Worm (Caenorhabditis elegans): ENCODE data around the gene srh-308.

Gene srh-308

DNA sequence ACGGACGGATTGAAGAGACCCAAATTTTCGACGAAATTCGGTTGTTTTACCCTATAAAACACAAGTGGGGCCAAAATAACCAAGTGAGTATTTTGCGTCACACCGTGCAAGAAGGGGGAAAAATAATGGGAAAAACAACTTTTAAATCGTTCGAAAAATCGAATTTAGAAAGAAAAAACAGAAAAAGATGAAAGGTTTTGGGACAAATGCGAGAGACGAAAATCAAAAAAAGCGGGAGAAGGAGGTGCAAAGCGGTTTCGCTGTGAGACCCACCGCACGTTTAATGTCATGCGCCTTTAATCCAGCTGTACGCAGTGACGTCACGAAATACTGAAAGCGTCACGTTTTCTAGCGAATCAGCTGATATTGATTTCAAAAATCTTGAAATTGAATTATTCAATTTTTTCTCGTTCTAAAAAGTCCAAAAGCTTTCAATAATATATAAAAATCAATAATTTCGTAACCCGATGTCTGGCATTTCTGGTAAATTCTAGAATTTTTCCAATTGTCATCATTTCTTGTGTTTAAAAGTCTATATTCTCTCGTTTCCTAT, 5.3 kb downstream of the srh-308 start, which contains the start of the genes ddx-17 and aip-1 (continued):
- TF ChIP-seq Y48G9A.11 (GFP tag; IDR thresholded peaks at IDR 0.05) (no peak), fkh-10 (GFP tag; optimal IDR thresholded peaks at IDR 0.05) (peak; percentile 15), lin-38 (GFP tag; IDR thresholded peaks at IDR 0.05) (peak; percentile 73), nhr-102 (tag; optimal IDR thresholded peaks at IDR 0.05) (peak; percentile 44), nhr-11 (tag; optimal IDR thresholded peaks at IDR 0.05) (peak; percentile 71), sdz-12 (GFP tag; optimal IDR thresholded peaks at IDR 0.05) (no peak), tra-1 (GFP tag; IDR thresholded peaks at IDR 0.05) (no peak), nhr-237 (tag; optimal IDR thresholded peaks at IDR 0.05) (no peak), T20F7.1 (GFP tag; optimal IDR thresholded peaks at IDR 0.05) (peak; percentile 72), nhr-10 (tag; optimal IDR thresholded peaks at IDR 0.05) (no peak), egl-43 (GFP tag; IDR thresholded peaks at IDR 0.05) (no peak), ces-1 (GFP tag; optimal IDR thresholded peaks at IDR 0.05) (no peak), nhr-42 (GFP tag; IDR thresholded peaks at IDR 0.05) (no peak), mdl-1 (tag; optimal IDR thresholded peaks at IDR 0.05) (peak in 1 of 2 experiments; percentile 60), spr-1 (tag; optimal IDR thresholded peaks at IDR 0.05) (no peak), aly-2 (tag; optimal IDR thresholded peaks at IDR 0.05) (no peak), mep-1 (tag; optimal IDR thresholded peaks at IDR 0.05) (peak; percentile 82), ceh-20 (GFP tag; IDR thresholded peaks at IDR 0.05) (peak; percentile 46; the same call in 1 of the 2 replicates), php-3 (GFP tag; IDR thresholded peaks at IDR 0.05) (no peak), ctbp-1 (GFP tag; IDR thresholded peaks at IDR 0.05) (no peak), daf-16 (GFP tag; optimal IDR thresholded peaks at IDR 0.05) (no peak), daf-16 (tag; optimal IDR thresholded peaks at IDR 0.05) (peak; percentile 4), set-16 (GFP tag; IDR thresholded peaks at IDR 0.05) (no peak), zip-2 (tag; optimal IDR thresholded peaks at IDR 0.05) (peak; percentile 21), attf-4 (tag; optimal IDR thresholded peaks at IDR 0.05) (no peak), ceh-32 (tag; optimal IDR thresholded peaks at IDR 0.05; ENCODE audit: poor library complexity) (no peak), saeg-2 (GFP tag; IDR thresholded peaks at IDR 0.05) (no peak), pqm-1 (tag; optimal IDR thresholded peaks at IDR 0.05) (no peak), vab-7 (GFP tag; IDR thresholded peaks at IDR 0.05) (no peak), lin-39 (tag; optimal IDR thresholded peaks at IDR 0.05) (no peak), jun-1 (tag; optimal IDR thresholded peaks at IDR 0.05) (no peak), gei-8 (GFP tag; optimal IDR thresholded peaks at IDR 0.05) (no peak), ZK337.2 (GFP tag; IDR thresholded peaks at IDR 0.05) (no peak), lin-15B (tag; optimal IDR thresholded peaks at IDR 0.05) (no peak), dve-1 (tag; optimal IDR thresholded peaks at IDR 0.05; ENCODE audit: insufficient read depth) (peak; percentile 85), nhr-111 (GFP tag; optimal IDR thresholded peaks at IDR 0.05) (no peak), zfp-2 (tag; optimal IDR thresholded peaks at IDR 0.05) (no peak), mdt-29 (GFP tag; IDR thresholded peaks at IDR 0.05) (no peak), lsy-2 (tag; optimal IDR thresholded peaks at IDR 0.05) (peak; percentile 8 to 87), zag-1 (tag; optimal IDR thresholded peaks at IDR 0.05) (no peak), mes-2 (tag; optimal IDR thresholded peaks at IDR 0.05; ENCODE audit: poor library complexity, severe bottlenecking) (peak; percentile 72), lir-3 (tag; optimal IDR thresholded peaks at IDR 0.05) (no peak), cey-2 (tag; optimal IDR thresholded peaks at IDR 0.05; ENCODE audit: borderline replicate concordance, insufficient read depth) (no peak), mxl-3 (GFP tag; optimal IDR thresholded peaks at IDR 0.05) (peak; percentile 42), unc-62 (GFP tag; optimal IDR thresholded peaks at IDR 0.05 in 1 of 2) (no peak), unc-62 (tag; optimal IDR thresholded peaks at IDR 0.05) (no peak), ztf-7 (tag; optimal IDR thresholded peaks at IDR 0.05) (peak; percentile 12), dmd-6 (GFP tag; IDR thresholded peaks at IDR 0.05) (peak; percentile 65), nhr-41 (GFP tag; IDR thresholded peaks at IDR 0.05) (no peak), duxl-1 (tag; optimal IDR thresholded peaks at IDR 0.05; ENCODE audit: poor library complexity) (no peak), zip-11 (GFP tag; IDR thresholded peaks at IDR 0.05) (no peak), ceh-62 (tag; optimal IDR thresholded peaks at IDR 0.05) (no peak)

All from whole organism, L4 larva.